Worm (Caenorhabditis elegans): Measurements from ENCODE around the gene mtm-9.
A peak's percentile ranks its signal among the peaks of the same experiment; 100 is the strongest.

Gene mtm-9

DNA sequence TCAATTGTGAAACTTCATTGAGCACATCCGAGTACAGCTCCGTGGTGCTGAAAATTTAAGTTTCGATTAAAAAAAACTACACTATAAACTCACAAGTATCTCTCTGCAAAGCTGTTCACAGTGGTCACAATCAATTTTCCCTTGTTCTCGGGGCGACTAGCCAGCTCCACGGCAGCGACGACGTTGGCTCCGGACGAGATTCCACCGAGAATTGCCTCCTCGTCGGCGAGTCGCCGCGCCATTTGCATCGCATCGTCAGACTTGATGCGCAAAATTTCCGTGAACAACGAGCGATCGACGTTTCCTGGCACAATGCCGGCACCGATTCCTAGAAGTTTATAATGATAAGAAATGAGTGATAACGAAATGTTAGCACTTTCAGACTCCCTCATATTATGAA is 31.3 kb downstream of the mtm-9 start:
- TF ChIP-seq ceh-14 (tag; optimal IDR thresholded peaks at IDR 0.05), result no peak

DNA sequence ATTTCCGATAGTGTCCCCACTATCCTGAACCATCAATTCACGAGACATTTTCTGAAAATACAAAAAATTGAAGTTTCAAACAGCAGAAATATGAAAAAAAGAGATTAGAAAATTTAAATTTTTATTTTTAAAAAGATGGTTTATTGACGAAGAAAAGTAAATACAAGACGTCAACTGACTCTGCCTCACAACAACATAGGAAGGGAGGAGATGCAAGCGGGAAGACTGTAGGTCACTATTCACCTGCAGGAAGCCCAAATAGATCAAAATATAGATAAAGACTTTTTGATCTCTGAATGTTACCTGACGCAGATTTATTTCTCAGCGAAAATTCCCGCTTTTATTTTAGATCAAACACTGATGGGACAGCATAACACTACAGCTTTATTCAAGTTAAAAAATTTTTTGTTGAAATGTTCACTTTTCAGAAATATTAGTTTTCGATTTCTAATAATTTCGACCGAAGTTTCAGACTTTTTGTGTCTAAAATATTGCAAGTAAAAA is 32.8 kb downstream of the mtm-9 start, which contains the start of gene cysl-3:
Gene cysl-3, minus strand, starts transcription at position 51 of the 504 bp plus-strand sequence.
- TF ChIP-seq gmeb-2 (tag; optimal IDR thresholded peaks at IDR 0.05) (no peak), ceh-2 (tag; optimal IDR thresholded peaks at IDR 0.05) (no peak), hlh-13 (GFP tag; optimal IDR thresholded peaks at IDR 0.05) (no peak)

DNA sequence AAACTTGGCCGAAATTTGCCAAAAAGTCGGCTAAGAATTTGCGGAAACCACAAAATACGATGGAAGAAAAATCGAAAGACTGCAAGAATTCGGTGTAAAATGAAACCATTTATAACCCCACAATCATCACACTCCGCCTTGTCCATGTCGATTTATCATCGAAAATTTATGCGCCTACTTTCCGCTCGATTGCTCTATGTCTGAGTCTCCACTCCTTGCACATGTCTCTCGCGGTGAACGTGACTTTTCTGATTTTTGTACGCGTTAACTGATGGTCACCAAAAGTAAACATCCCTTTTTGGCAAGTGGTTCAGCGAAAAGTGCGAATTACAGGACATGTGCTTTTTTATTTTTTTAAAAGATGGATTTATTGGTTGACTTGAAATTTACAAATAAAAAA is 33.6 kb downstream of the mtm-9 start:
- TF ChIP-seq ceh-34 (tag; optimal IDR thresholded peaks at IDR 0.05), result no peak
- no peak for TF ChIP-seq hlh-13 (GFP tag; optimal IDR thresholded peaks at IDR 0.05)
- peak; percentile 34 for TF ChIP-seq unc-55 (GFP tag; optimal IDR thresholded peaks at IDR 0.05)
- no peak for TF ChIP-seq ttx-3 (tag; optimal IDR thresholded peaks at IDR 0.05)
- TF ChIP-seq odd-2 (tag; optimal IDR thresholded peaks at IDR 0.05), result no peak

DNA sequence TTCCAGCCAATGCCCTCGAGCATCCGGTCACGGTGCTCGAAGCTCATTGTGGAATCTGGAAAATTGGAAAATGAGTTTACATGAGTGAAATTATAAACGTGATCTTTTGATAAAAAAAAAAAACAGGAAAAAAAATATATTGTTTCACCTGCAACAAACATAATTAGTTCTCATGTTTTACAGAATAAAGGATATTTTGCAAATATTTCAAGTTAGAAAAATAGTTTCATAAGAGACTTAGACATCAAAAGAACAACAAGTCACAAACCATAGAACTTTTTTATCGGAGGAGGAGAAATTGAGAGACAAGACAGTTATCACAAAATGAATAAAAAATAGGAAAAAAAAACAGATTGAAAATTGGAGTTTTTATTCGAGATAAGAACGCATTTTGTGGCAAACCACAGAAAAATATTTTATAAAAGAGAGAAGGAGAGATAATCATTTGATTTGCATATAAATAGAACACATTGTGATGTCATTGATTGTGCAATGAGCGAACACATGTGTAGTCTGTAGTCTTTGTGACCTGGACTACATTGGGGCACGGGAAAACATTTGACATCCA is 40.9 kb downstream of the mtm-9 start, which contains the start of gene R08F11.1:
Gene R08F11.1, minus strand, starts transcription at position 51 of the 568 bp plus-strand sequence.
- TF ChIP-seq hlh-6 (tag; optimal IDR thresholded peaks at IDR 0.05) (no peak), rnt-1 (tag; optimal IDR thresholded peaks at IDR 0.05) (no peak), ceh-9 (tag; optimal IDR thresholded peaks at IDR 0.05) (no peak), pha-2 (tag; optimal IDR thresholded peaks at IDR 0.05) (no peak), elt-2 (tag; optimal IDR thresholded peaks at IDR 0.05) (peak; percentile 80), ceh-34 (tag; optimal IDR thresholded peaks at IDR 0.05) (no peak)

DNA sequence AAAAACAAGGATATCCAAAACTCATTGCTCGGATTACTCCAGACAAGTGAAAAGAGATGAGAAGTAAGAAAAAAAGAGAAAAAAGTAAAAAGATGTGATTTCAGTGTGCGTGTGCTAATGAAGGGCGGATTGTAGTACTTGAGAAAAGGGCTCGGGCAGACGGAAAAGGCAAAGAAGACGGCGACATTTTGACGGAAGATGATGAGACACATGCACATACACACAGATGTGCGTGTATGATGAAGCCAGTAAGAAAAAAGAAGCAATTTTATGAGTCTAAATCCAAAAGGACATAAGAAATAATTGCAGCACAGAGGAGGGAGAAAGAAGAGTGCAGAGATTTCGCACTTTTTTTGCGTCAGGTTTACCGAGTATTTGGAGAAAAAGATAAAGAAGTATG is 45.2 kb downstream of the mtm-9 start:
- no peak for TF ChIP-seq mec-3 (tag; optimal IDR thresholded peaks at IDR 0.05; ENCODE audit: borderline replicate concordance)
- no peak for TF ChIP-seq ahr-1 (tag; optimal IDR thresholded peaks at IDR 0.05)
- TF ChIP-seq ceh-14 (tag; optimal IDR thresholded peaks at IDR 0.05), result no peak
- no peak for TF ChIP-seq hlh-30 (tag; optimal IDR thresholded peaks at IDR 0.05; ENCODE audit: insufficient read depth)
- no peak for TF ChIP-seq lin-11 (tag; optimal IDR thresholded peaks at IDR 0.05)
- no peak for TF ChIP-seq ceh-45 (GFP tag; IDR thresholded peaks at IDR 0.05)
- TF ChIP-seq ama-1 (optimal IDR thresholded peaks at IDR 0.05), result no peak
- TF ChIP-seq fkh-10 (GFP tag; optimal IDR thresholded peaks at IDR 0.05), result no peak
- TF ChIP-seq madf-2 (tag; optimal IDR thresholded peaks at IDR 0.05), result no peak
- no peak for TF ChIP-seq T23F11.4 (GFP tag; optimal IDR thresholded peaks at IDR 0.05)
- TF ChIP-seq F13H6.1 (tag; optimal IDR thresholded peaks at IDR 0.05), result no peak
- no peak for TF ChIP-seq che-1 (tag; optimal IDR thresholded peaks at IDR 0.05)
- TF ChIP-seq ztf-16 (tag; optimal IDR thresholded peaks at IDR 0.05), result no peak
- no peak for TF ChIP-seq ets-4 (tag; optimal IDR thresholded peaks at IDR 0.05)
- TF ChIP-seq elt-4 (tag; optimal IDR thresholded peaks at IDR 0.05), result no peak
- no peak for TF ChIP-seq tbx-7 (tag; optimal IDR thresholded peaks at IDR 0.05)
- TF ChIP-seq ceh-9 (tag; optimal IDR thresholded peaks at IDR 0.05), result no peak
- TF ChIP-seq hlh-6 (tag; optimal IDR thresholded peaks at IDR 0.05), result no peak
- no peak for TF ChIP-seq lim-6 (tag; optimal IDR thresholded peaks at IDR 0.05)

DNA sequence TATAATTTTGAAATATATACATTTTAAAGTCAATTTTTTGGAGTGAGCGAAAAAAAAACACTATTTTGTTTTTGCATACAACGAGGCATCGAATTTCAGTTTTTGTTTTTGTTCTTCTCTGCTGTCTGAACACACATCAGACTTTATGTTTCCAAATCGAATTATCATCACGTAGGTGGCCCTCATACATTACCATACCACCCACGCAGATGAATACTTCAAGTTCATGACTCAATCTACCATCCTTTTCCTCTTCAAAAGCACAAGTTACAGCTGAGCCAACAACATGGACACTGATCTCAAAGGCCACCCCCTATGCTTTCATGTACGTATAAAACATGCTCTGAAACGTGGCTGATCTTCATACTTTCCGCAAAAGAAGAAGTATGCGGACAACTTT is 46.4 kb downstream of the mtm-9 start, which contains the start of gene R08F11.7:
Gene R08F11.7, plus strand, starts transcription at position 301 of the 400 bp plus-strand sequence.
- TF ChIP-seq pax-1 (tag; optimal IDR thresholded peaks at IDR 0.05) (no peak), rnt-1 (tag; optimal IDR thresholded peaks at IDR 0.05) (no peak), ceh-18 (tag; optimal IDR thresholded peaks at IDR 0.05) (no peak), unc-3 (GFP tag; conservative IDR thresholded peaks at IDR 0.05) (no peak), unc-3 (tag; optimal IDR thresholded peaks at IDR 0.05) (no peak), ceh-6 (GFP tag; optimal IDR thresholded peaks at IDR 0.05) (no peak), unc-86 (tag; optimal IDR thresholded peaks at IDR 0.05) (no peak), ceh-45 (GFP tag; IDR thresholded peaks at IDR 0.05) (no peak), sox-4 (tag; optimal IDR thresholded peaks at IDR 0.05) (no peak), ttx-3 (tag; optimal IDR thresholded peaks at IDR 0.05) (no peak)

Data from whole organism, late embryonic.